Worm (Caenorhabditis elegans): ENCODE results near the gene pbs-6.

pbs-6 gene

DNA sequence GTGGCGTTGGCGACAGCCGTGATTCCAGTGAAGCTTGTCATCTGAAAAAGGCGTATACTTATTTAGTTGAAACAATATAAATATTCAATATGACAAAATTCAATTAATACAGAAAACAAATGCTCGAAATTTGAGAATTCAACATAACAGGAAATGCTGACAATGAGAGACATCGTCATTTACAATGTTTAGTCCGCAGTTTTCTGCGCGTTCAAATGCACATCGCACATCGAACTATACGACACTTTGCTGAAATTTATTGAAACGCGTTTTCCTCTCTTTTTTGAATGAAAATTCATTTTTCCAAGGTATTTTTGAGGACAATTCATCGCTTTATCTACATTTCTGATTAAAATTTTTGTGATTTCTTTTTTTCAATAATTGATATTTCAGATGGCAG is at the start of gene pbs-6, which contains the start of gene cids-1:
Gene pbs-6, minus strand, starts transcription at position 41 of the 400 bp plus-strand sequence.
Gene cids-1, plus strand, starts transcription at position 394 of the 400 bp plus-strand sequence.
- no peak for TF ChIP-seq unc-62 (GFP tag; optimal IDR thresholded peaks at IDR 0.05)

- TF ChIP-seq unc-62 (GFP tag; optimal IDR thresholded peaks at IDR 0.05) = no peak
Observed at ce11 chrIII:8293260-8293659, 49.4 kb upstream of the pbs-6 start.

DNA sequence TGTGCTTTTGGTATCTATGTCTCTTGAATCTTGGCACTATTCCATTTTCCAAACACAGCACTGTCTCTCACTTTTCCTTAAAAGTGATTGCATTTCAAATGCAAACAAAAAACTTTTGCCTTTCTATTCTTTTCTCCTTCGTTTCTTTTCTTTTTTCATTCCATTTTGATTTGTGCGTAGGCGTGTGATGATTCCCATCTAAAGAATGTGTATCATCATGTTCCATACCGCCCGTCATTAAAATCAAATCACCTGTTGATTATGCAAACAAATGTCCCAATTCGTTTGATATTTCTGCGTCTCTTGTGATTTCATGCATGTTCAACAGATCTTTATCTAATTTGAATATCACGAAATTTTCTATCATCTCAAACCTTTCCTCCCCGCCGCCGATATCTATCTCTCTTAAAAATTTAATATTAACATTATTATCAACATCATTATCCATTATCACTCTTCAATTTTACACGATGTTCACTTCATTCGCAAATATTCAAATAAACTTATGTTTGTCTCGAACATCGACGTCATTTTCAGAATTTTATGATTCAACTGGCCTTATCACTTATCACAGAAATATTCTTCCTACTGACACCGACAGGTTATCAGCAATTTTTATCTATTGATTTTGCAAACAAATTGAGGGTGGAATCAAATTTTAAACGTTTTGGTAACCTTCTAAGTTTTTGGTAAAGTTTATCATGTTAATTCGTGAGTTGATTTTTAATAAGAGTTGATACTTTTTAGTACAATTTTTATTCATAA is 47.6 kb upstream of the pbs-6 start:
- no peak for TF ChIP-seq unc-62 (GFP tag; optimal IDR thresholded peaks at IDR 0.05)

DNA sequence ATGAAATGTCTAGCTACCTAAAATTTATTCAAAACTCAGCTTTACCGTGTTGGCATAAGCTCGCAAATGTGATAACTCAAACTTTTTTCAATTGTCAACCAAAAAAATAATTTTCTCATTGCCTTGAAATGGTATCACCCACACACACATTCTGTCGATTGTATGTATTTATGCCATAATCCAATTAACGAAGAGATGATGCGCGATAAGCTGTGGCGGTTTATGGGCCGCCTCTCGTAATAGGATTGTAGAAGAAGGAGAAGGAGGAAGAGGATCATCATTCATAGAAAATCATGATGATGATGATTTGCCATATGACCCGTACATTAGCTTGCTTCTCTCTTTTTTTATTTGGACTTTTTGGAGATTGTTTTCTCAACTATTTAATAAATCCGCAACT is 45.3 kb upstream of the pbs-6 start:
- no peak for TF ChIP-seq unc-62 (GFP tag; optimal IDR thresholded peaks at IDR 0.05)

ce11 chrIII:8287519-8287918 is 43.6 kb upstream of the pbs-6 start:
- TF ChIP-seq unc-62 (GFP tag; optimal IDR thresholded peaks at IDR 0.05) = no peak

DNA sequence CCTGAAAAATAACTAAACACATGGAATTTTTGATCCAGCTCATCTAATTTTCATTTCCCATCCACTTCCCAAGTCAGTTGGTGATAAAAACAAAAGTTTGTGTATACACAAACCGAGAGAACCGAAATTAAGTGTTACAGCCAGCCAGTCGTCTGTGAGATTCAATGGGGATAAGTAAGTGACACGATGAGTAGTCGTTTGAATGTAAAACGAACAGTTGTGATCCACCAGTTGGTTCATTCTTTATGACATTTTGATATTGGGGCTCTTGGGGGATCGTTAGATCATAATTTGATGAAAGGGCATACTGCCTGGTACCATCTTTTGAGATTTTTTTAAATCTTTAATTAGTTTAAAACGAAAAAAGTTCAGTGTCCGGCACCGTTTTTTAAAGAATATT is 42.9 kb upstream of the pbs-6 start:
- no peak for TF ChIP-seq unc-62 (GFP tag; optimal IDR thresholded peaks at IDR 0.05)

- TF ChIP-seq unc-62 (GFP tag; optimal IDR thresholded peaks at IDR 0.05) = no peak
Observed at ce11 chrIII:8286003-8286402, 42.1 kb upstream of the pbs-6 start.

ce11 chrIII:8283525-8283924 is 39.6 kb upstream of the pbs-6 start:
- no peak for TF ChIP-seq unc-62 (GFP tag; optimal IDR thresholded peaks at IDR 0.05)

- TF ChIP-seq unc-62 (GFP tag; optimal IDR thresholded peaks at IDR 0.05) = no peak
Observed at ce11 chrIII:8281310-8281709, 37.4 kb upstream of the pbs-6 start.

DNA sequence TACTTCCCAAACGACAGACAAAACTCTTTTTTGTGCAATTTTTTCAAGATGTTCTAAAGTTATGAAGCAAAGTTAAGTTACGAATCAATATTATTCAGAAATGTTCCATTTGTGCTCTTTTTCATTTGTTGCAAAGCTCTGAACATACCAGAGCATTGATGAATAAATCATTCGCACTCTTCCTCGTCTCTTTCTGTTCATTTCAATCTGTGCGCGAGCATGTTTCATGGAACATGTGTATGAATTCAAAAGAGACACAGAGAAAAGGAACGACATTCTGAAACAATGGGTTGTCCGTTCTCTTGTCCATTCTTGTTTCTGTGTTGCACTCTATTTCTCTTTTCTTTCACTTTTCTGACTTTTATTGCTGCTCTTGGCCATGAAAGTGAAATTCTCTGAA is 36.5 kb upstream of the pbs-6 start:
- no peak for TF ChIP-seq unc-62 (GFP tag; optimal IDR thresholded peaks at IDR 0.05)

DNA sequence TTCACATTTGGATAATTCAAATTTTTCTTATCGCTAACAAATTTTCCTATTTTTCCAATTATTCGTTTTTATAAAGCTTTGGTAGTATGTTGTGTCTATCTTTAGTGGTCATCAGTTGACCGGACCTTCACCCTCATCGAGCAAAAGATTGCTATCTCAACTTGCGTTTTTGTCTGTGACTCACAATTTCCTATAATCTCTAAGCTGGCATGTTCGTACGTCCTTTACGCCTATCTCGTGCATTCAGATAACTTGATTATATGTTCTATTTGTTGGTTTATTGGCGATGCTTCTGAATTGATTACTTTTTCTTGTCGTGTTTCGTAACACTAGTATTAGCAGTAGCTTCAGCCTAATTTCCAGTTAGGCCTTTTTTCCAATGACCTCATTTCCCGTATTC is 35.7 kb upstream of the pbs-6 start:
- no peak for TF ChIP-seq unc-62 (GFP tag; optimal IDR thresholded peaks at IDR 0.05)

DNA sequence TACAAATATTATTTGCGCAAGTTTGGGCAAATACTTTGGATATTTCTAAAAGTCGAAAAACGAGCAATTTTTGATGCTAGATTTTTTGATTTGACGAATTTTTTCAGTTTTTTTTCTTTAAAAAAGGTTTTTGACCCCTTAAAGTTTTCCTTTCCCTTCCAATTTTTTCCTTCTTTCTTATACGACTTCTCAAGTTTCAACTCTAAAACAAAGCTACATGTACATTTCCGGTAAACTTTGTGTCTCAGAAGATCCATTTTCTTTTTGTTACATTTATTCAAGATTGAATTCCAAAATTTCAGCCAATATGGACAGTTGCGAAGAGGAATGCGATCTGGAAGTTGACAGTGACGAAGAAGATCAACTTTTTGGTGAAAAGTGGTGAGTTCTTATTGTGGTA is 34.9 kb upstream of the pbs-6 start, which contains the start of gene mig-10:
Gene mig-10, plus strand, starts transcription at position 301 of the 400 bp plus-strand sequence.
- TF ChIP-seq unc-62 (GFP tag; optimal IDR thresholded peaks at IDR 0.05) = no peak

ce11 chrIII:8275871-8276270 is 32.0 kb upstream of the pbs-6 start, which contains the start of gene clec-160:
TSS of gene clec-160 (minus strand) at chrIII:8275971.
- TF ChIP-seq unc-62 (GFP tag; optimal IDR thresholded peaks at IDR 0.05) = no peak

ce11 chrIII:8271676-8272225 is 27.9 kb upstream of the pbs-6 start, which contains the start of the genes mps-4 and F09G8.10:
TSS of gene mps-4 (minus strand) at chrIII:8271776.
TSS of gene F09G8.10 (minus strand) at chrIII:8272175.
- TF ChIP-seq unc-62 (GFP tag; optimal IDR thresholded peaks at IDR 0.05) = no peak

ce11 chrIII:8268296-8268695 is 24.4 kb upstream of the pbs-6 start, which contains the start of the genes F09G8.7 and crn-7:
TSS of gene F09G8.7 (minus strand) at chrIII:8268355.
TSS of gene crn-7 (plus strand) at chrIII:8268531.
- no peak for TF ChIP-seq unc-62 (GFP tag; optimal IDR thresholded peaks at IDR 0.05)

ce11 chrIII:8265753-8266152 is 21.9 kb upstream of the pbs-6 start, which contains the start of gene mrps-9:
TSS of gene mrps-9 (plus strand) at chrIII:8266062.
- no peak for TF ChIP-seq unc-62 (GFP tag; optimal IDR thresholded peaks at IDR 0.05)

DNA sequence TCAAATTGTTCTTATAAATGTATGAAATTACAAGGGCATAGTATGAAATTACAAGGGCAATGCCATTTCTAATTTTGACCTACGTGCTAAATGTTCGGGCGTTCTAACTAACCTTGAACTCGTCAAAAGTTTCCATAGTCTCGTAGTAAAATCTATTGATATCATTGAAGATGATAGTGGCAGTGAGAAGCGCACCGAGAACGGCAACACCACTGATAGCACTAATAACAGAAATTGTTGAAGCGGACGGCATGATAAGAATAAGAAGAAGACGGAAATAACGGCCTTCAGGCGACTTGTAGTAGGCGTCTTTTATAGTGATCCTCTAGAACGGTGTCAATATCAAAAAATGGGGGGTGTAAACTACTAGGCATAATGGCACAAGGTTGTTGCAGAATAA is 19.5 kb upstream of the pbs-6 start, which contains the start of gene col-91:
Gene col-91, minus strand, starts transcription at position 288 of the 400 bp plus-strand sequence.
- no peak for TF ChIP-seq unc-62 (GFP tag; optimal IDR thresholded peaks at IDR 0.05)
